Fruit fly (Drosophila melanogaster) whole organism, embryonic: Measurements from ENCODE around the gene Coq2.

Experiments used
- Aef1 ChIP-seq: fragments of 200-800 bp; sonication (Bioruptor generic); IDR thresholded peaks from 3 replicates; pipeline ENCODE4 v1.3.6; 2022; ENCODE audit warnings: missing biosample characterization, missing genetic modification characterization
- BEAF-32 ChIP-seq: fragments of 200-800 bp; sonication (Bioruptor generic); optimal IDR thresholded peaks from 3 replicates; lab custom pipeline; 2017; ENCODE audit warnings: missing biosample characterization, missing genetic modification characterization, mild to moderate bottlenecking, moderate library complexity, missing genetic modification reagents
- CG11398 ChIP-seq: fragments of 200-800 bp; sonication (Bioruptor generic); optimal IDR thresholded peaks from 2 replicates; lab custom pipeline; 2016; ENCODE audit warnings: missing biosample characterization, missing genetic modification characterization
- CG11504 ChIP-seq: fragments of 200-800 bp; sonication (Bioruptor generic); optimal IDR thresholded peaks from 3 replicates; lab custom pipeline; 2019; ENCODE audit warnings: missing biosample characterization, mild to moderate bottlenecking, missing genetic modification characterization, moderate library complexity
- CG12391 ChIP-seq: fragments of 200-800 bp; sonication (Bioruptor generic); optimal IDR thresholded peaks from 3 replicates; lab custom pipeline; 2018; ENCODE audit warnings: missing biosample characterization, mild to moderate bottlenecking, missing genetic modification characterization, moderate library complexity
- CG13287 ChIP-seq: fragments of 200-800 bp; sonication (Bioruptor generic); IDR thresholded peaks from 2 replicates; pipeline ENCODE4 v1.3.6; 2022; ENCODE audit warnings: missing biosample characterization, missing genetic modification characterization; ENCODE audit not compliant: partially characterized antibody
- CG13624 ChIP-seq: fragments of 200-800 bp; sonication (Bioruptor generic); optimal IDR thresholded peaks from 2 replicates; lab custom pipeline; 2016; ENCODE audit warnings: missing biosample characterization, missing genetic modification characterization
- CG14050 ChIP-seq: fragments of 200-800 bp; sonication (Bioruptor generic); IDR thresholded peaks from 3 replicates; pipeline ENCODE4 v1.3.6; 2022; ENCODE audit warnings: missing biosample characterization, missing genetic modification characterization
- CG16815 ChIP-seq: fragments of 200-800 bp; sonication (Bioruptor generic); optimal IDR thresholded peaks from 3 replicates; lab custom pipeline; 2017; ENCODE audit warnings: missing biosample characterization, mild to moderate bottlenecking, missing genetic modification characterization
- CG17385 ChIP-seq: fragments of 200-800 bp; sonication (Bioruptor generic); optimal IDR thresholded peaks from 3 replicates; lab custom pipeline; 2018; ENCODE audit warnings: missing biosample characterization, mild to moderate bottlenecking, missing genetic modification characterization
- CG18619 ChIP-seq: fragments of 200-800 bp; sonication (Bioruptor generic); optimal IDR thresholded peaks from 3 replicates; lab custom pipeline; 2017; ENCODE audit warnings: missing biosample characterization, mild to moderate bottlenecking, missing genetic modification characterization
- CG30020 ChIP-seq: fragments of 200-800 bp; optimal IDR thresholded peaks from 2 replicates; lab custom pipeline; 2019; ENCODE audit warnings: missing biosample characterization, mild to moderate bottlenecking, missing genetic modification characterization, moderate library complexity
- CG33213 ChIP-seq: fragments of 200-800 bp; sonication (Bioruptor generic); optimal IDR thresholded peaks from 3 replicates; lab custom pipeline; 2016; ENCODE audit warnings: missing biosample characterization, missing genetic modification characterization
- CG34224 ChIP-seq: fragments of 200-800 bp; sonication (Bioruptor generic); IDR thresholded peaks from 3 replicates; pipeline ENCODE4 v1.3.6; 2022; ENCODE audit warnings: missing biosample characterization, missing genetic modification characterization; ENCODE audit not compliant: partially characterized antibody
- CG3847 ChIP-seq: fragments of 200-800 bp; sonication (Bioruptor generic); IDR thresholded peaks from 2 replicates; pipeline ENCODE4 v1.3.6; 2022; ENCODE audit warnings: missing biosample characterization, missing genetic modification characterization
- CG4282 ChIP-seq: fragments of 200-800 bp; sonication (Bioruptor generic); optimal IDR thresholded peaks from 2 replicates; lab custom pipeline; 2016; ENCODE audit warnings: missing biosample characterization, missing genetic modification characterization
- CG6791 ChIP-seq: fragments of 200-800 bp; sonication (Bioruptor generic); IDR thresholded peaks from 3 replicates; pipeline ENCODE4 v1.3.6; 2022; ENCODE audit warnings: missing biosample characterization, missing genetic modification characterization; ENCODE audit not compliant: partially characterized antibody
- CG8281 ChIP-seq: fragments of 200-800 bp; sonication (Bioruptor generic); optimal IDR thresholded peaks from 2 replicates; lab custom pipeline; 2018; ENCODE audit warnings: missing biosample characterization, mild to moderate bottlenecking, missing genetic modification characterization, moderate library complexity
- CG8944 ChIP-seq: fragments of 200-800 bp; sonication (Bioruptor generic); optimal IDR thresholded peaks from 3 replicates; lab custom pipeline; 2016; ENCODE audit warnings: missing biosample characterization, missing genetic modification characterization
- CG9932 ChIP-seq: fragments of 200-800 bp; sonication (Bioruptor generic); IDR thresholded peaks from 2 replicates; pipeline ENCODE4 v1.3.6; 2022; ENCODE audit warnings: missing biosample characterization, missing genetic modification characterization
- CTCF ChIP-seq: fragments of 200-800 bp; sonication (Bioruptor generic); optimal IDR thresholded peaks from 2 replicates; lab custom pipeline; 2017; ENCODE audit warnings: missing biosample characterization, mild to moderate bottlenecking, missing genetic modification characterization, moderate library complexity
- Ets97D ChIP-seq: fragments of 200-800 bp; sonication (Bioruptor generic); optimal IDR thresholded peaks from 3 replicates; lab custom pipeline; 2016; ENCODE audit warnings: missing biosample characterization, missing genetic modification characterization
- Fer3 ChIP-seq: fragments of 200-800 bp; sonication (Bioruptor generic); optimal IDR thresholded peaks from 2 replicates; lab custom pipeline; 2018; ENCODE audit warnings: missing biosample characterization, mild to moderate bottlenecking, missing genetic modification characterization, moderate library complexity
- Gsc ChIP-seq: fragments of 200-800 bp; sonication (Bioruptor generic); IDR thresholded peaks from 2 replicates; pipeline ENCODE4 v1.3.6; 2022; ENCODE audit warnings: missing biosample characterization, missing genetic modification characterization
- HLH54F ChIP-seq: fragments of 200-800 bp; sonication (Bioruptor generic); optimal IDR thresholded peaks from 3 replicates; lab custom pipeline; 2016; ENCODE audit warnings: missing biosample characterization, missing genetic modification characterization
- Hr3 ChIP-seq: fragments of 200-800 bp; sonication (Bioruptor generic); optimal IDR thresholded peaks from 3 replicates; lab custom pipeline; 2016; ENCODE audit warnings: missing biosample characterization, missing genetic modification characterization
- Kr ChIP-seq: fragments of 200-800 bp; sonication (Bioruptor generic); optimal IDR thresholded peaks from 2 replicates; lab custom pipeline; 2017; ENCODE audit warnings: missing biosample characterization, mild to moderate bottlenecking, missing genetic modification characterization
- MBD-R2 ChIP-seq: fragments of 200-800 bp; sonication (Bioruptor generic); IDR thresholded peaks from 2 replicates; pipeline ENCODE4 v1.3.6; 2022; ENCODE audit warnings: missing biosample characterization, missing genetic modification characterization
- MESR4 ChIP-seq: fragments of 200-800 bp; sonication (Bioruptor generic); optimal IDR thresholded peaks from 2 replicates; lab custom pipeline; 2018; ENCODE audit warnings: missing biosample characterization, mild to moderate bottlenecking, missing genetic modification characterization, moderate library complexity
- Mad ChIP-seq: fragments of 200-800 bp; sonication (Bioruptor generic); optimal IDR thresholded peaks from 2 replicates; lab custom pipeline; 2016; ENCODE audit warnings: missing biosample characterization, missing genetic modification characterization
- NfI ChIP-seq: fragments of 200-800 bp; sonication (Bioruptor generic); optimal IDR thresholded peaks from 3 replicates; lab custom pipeline; 2018; ENCODE audit warnings: missing biosample characterization, mild to moderate bottlenecking, missing genetic modification characterization, moderate library complexity
- PHDP ChIP-seq: fragments of 200-800 bp; sonication (Bioruptor generic); optimal IDR thresholded peaks from 3 replicates; lab custom pipeline; 2018; ENCODE audit warnings: missing biosample characterization, mild to moderate bottlenecking, missing genetic modification characterization, moderate library complexity
- Pdp1 ChIP-seq, 2 experiments: fragments of 200-800 bp; sonication (Bioruptor generic); optimal IDR thresholded peaks; 3 replicates each; lab custom pipeline; 2016; ENCODE audit warnings: missing biosample characterization in 2 of 2, missing genetic modification characterization in 2 of 2, mild to moderate bottlenecking in 1 of 2, moderate library complexity in 1 of 2
- Scr ChIP-seq: fragments of 200-800 bp; sonication (Bioruptor generic); IDR thresholded peaks from 2 replicates; pipeline ENCODE4 v1.3.6; 2022; ENCODE audit warnings: missing biosample characterization, missing genetic modification characterization; ENCODE audit not compliant: partially characterized antibody
- Spps ChIP-seq: fragments of 200-800 bp; sonication (Bioruptor generic); optimal IDR thresholded peaks from 2 replicates; lab custom pipeline; 2018; ENCODE audit warnings: missing biosample characterization, mild to moderate bottlenecking, missing genetic modification characterization
- Tbp ChIP-seq: fragments of >200 bp; optimal IDR thresholded peaks from 2 replicates; lab custom pipeline; 2018; ENCODE audit warnings: missing biosample characterization, missing genetic modification characterization
- Xbp1 ChIP-seq: fragments of 200-800 bp; sonication (Bioruptor generic); optimal IDR thresholded peaks from 3 replicates; lab custom pipeline; 2016; ENCODE audit warnings: missing biosample characterization, mild to moderate bottlenecking, missing genetic modification characterization
- fd64A ChIP-seq: fragments of 200-800 bp; sonication (Bioruptor generic); optimal IDR thresholded peaks from 3 replicates; lab custom pipeline; 2018; ENCODE audit warnings: missing biosample characterization, mild to moderate bottlenecking, missing genetic modification characterization
- gfzf ChIP-seq: fragments of 200-800 bp; sonication (Bioruptor generic); optimal IDR thresholded peaks from 2 replicates; lab custom pipeline; 2016; ENCODE audit warnings: missing biosample characterization, mild to moderate bottlenecking, missing genetic modification characterization, moderate library complexity
- hb ChIP-seq: fragments of 200-800 bp; sonication (Bioruptor generic); IDR thresholded peaks from 3 replicates; pipeline ENCODE4 v1.3.6; 2022; ENCODE audit warnings: missing biosample characterization, missing genetic modification characterization; ENCODE audit not compliant: partially characterized antibody
- hbn ChIP-seq: fragments of 200-800 bp; sonication (Bioruptor generic); IDR thresholded peaks from 2 replicates; pipeline ENCODE4 v1.3.6; 2022; ENCODE audit warnings: missing biosample characterization, missing genetic modification characterization; ENCODE audit not compliant: partially characterized antibody
- knrl ChIP-seq: fragments of 200-800 bp; sonication (Bioruptor generic); IDR thresholded peaks from 3 replicates; pipeline ENCODE4 v1.3.6; 2022; ENCODE audit warnings: missing biosample characterization, missing genetic modification characterization; ENCODE audit not compliant: partially characterized antibody
- mld ChIP-seq: fragments of 200-800 bp; sonication (Bioruptor generic); IDR thresholded peaks from 3 replicates; pipeline ENCODE4 v1.3.6; 2022; ENCODE audit warnings: missing biosample characterization, missing genetic modification characterization; ENCODE audit not compliant: partially characterized antibody
- p53 ChIP-seq: fragments of 200-800 bp; sonication (Bioruptor generic); optimal IDR thresholded peaks from 2 replicates; lab custom pipeline; 2016; ENCODE audit warnings: missing biosample characterization, missing genetic modification characterization
- pho ChIP-seq: fragments of 200-800 bp; sonication (Bioruptor generic); optimal IDR thresholded peaks from 2 replicates; lab custom pipeline; 2016; ENCODE audit warnings: missing biosample characterization, missing genetic modification characterization
- phol ChIP-seq: fragments of 200-800 bp; sonication (Bioruptor generic); optimal IDR thresholded peaks from 3 replicates; lab custom pipeline; 2018; ENCODE audit warnings: missing biosample characterization, mild to moderate bottlenecking, missing genetic modification characterization, moderate library complexity
- sens ChIP-seq: fragments of 200-800 bp; sonication (Bioruptor generic); peaks from one replicate; lab custom pipeline; 2016; ENCODE audit warnings: missing biosample characterization, missing genetic modification characterization
- shn ChIP-seq: fragments of 200-800 bp; sonication (Bioruptor generic); optimal IDR thresholded peaks from 3 replicates; lab custom pipeline; 2016; ENCODE audit warnings: missing biosample characterization, missing genetic modification characterization
- slp2 ChIP-seq: fragments of 200-800 bp; sonication (Bioruptor generic); optimal IDR thresholded peaks from 2 replicates; lab custom pipeline; 2016; ENCODE audit warnings: missing biosample characterization, missing genetic modification characterization
- tin ChIP-seq: fragments of 200-800 bp; sonication (Bioruptor generic); optimal IDR thresholded peaks from 3 replicates; lab custom pipeline; 2016; ENCODE audit warnings: missing biosample characterization, missing genetic modification characterization
- vnd ChIP-seq: fragments of 200-800 bp; sonication (Bioruptor generic); IDR thresholded peaks from 3 replicates; pipeline ENCODE4 v1.3.6; 2022; ENCODE audit warnings: missing biosample characterization, missing genetic modification characterization; ENCODE audit not compliant: partially characterized antibody

Gene Coq2

DNA sequence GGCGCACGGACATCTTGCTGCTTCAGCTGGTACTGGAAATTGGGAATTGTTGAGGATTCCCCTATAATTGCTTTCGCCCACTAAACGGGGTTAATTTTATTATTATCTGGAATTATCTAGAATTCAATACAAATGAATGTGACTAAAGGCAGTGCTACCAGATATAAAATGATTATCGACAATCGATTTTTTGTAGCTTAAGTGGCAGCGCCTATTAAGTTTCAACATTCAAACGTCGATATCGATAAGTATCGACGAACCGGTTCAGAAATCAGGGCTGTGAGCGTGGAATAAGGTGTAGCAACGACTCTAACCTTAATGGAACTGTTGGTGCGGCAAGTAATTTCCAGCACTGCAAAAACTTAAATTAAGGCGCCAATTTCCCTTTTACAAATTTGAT is 11.2 kb downstream of the Coq2 start, which contains the start of gene Sgt1 (continued):
- TF ChIP-seq MBD-R2 (GFP tag; lab: Robert Waterston, UW) (peak; percentile 54), CG17385 (GFP tag; lab: Kevin White, UChicago) (no peak), CG8281 (tag; lab: Kevin White, UChicago) (no peak), shn (GFP tag; lab: Kevin White, UChicago) (peak; percentile 50), PHDP (tag; lab: Kevin White, UChicago) (peak; percentile 6), CG14050 (no peak), vnd (GFP tag; lab: Robert Waterston, UW) (peak; percentile 72), Spps (tag; lab: Kevin White, UChicago) (no peak), Gsc (no peak), Mad (GFP tag; lab: Kevin White, UChicago) (peak; percentile 34), CG13287 (GFP tag; lab: Robert Waterston, UW) (peak; percentile 85), mld (GFP tag; lab: Robert Waterston, UW) (peak; percentile 88), NfI (peak; percentile 61), Tbp (GFP tag; lab: Kevin White, UChicago) (no peak), sens (peak; percentile 91), CG8944 (peak; percentile 33), CG4282 (peak; percentile 14), Xbp1 (GFP tag; lab: Kevin White, UChicago) (peak; percentile 48), gfzf (peak; percentile 56), slp2 (no peak), Fer3 (peak; percentile 17), p53 (peak; percentile 22), CG6791 (GFP tag; lab: Robert Waterston, UW) (peak; percentile 86), CG9932 (GFP tag; lab: Robert Waterston, UW) (peak; percentile 78), CG18619 (GFP tag; lab: Kevin White, UChicago) (peak; percentile 22), CG33213 (peak; percentile 80), CG12391 (tag; lab: Kevin White, UChicago) (peak; percentile 46), tin (GFP tag; lab: Kevin White, UChicago) (peak; percentile 23), hbn (GFP tag; lab: Robert Waterston, UW) (peak; percentile 70), CG11398 (GFP tag; lab: Kevin White, UChicago) (no peak), fd64A (GFP tag; lab: Kevin White, UChicago) (no peak), Pdp1 (GFP tag; optimal IDR thresholded peaks at IDR 0.05; lab: Kevin White, UChicago) (peak in 1 of 2 experiments; percentile 37), Hr3 (peak; percentile 11), HLH54F (GFP tag; lab: Kevin White, UChicago) (peak; percentile 62), Kr (GFP tag; lab: Kevin White, UChicago) (no peak), Aef1 (GFP tag; lab: Robert Waterston, UW) (0 out of 3 replicates have a peak, but pooled peaks have one; percentile 25), Scr (GFP tag; lab: Robert Waterston, UW) (peak; percentile 75), Ets97D (GFP tag; lab: Kevin White, UChicago) (peak; percentile 87), MESR4 (peak; percentile 94), CG34224 (GFP tag; lab: Robert Waterston, UW) (peak; percentile 89), phol (peak; percentile 69), CG16815 (GFP tag; lab: Kevin White, UChicago) (no peak), hb (peak; percentile 80), pho (peak; percentile 66), CG13624 (GFP tag; lab: Kevin White, UChicago) (peak; percentile 72), CG11504 (tag; lab: Kevin White, UChicago) (no peak), BEAF-32 (GFP tag; lab: Kevin White, UChicago) (peak; percentile 78), CTCF (peak; percentile 56), CG30020 (tag; lab: Kevin White, UChicago) (peak; percentile 45), knrl (peak; percentile 74), CG3847 (GFP tag; lab: Robert Waterston, UW) (peak; percentile 80)
